Worm (Caenorhabditis elegans): ENCODE results near the gene F13H8.5.

DNA sequence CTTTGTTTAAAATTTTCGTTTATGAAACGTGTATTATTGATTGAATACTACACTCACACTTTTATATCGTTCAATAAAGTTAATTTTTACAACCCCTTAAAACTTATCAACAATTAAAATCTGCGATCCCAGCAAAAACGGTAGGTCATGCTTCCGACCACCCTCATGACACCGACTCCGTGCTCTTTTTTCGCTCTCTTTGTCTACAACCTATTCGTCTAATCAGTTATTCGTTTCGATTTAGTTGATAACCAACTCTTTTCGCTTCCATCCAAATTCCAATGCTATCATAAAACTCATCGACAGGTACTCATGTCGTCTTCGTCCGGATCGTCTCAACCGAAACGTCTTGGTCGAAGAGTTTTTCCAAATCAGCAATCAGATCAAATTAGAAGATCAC, 27.1 kb upstream of the F13H8.5 start, which contains the start of gene F13H8.1:
- TF ChIP-seq unc-62 (GFP tag; optimal IDR thresholded peaks at IDR 0.05) (no peak), fkh-4 (tag; optimal IDR thresholded peaks at IDR 0.05; ENCODE audit: borderline replicate concordance) (no peak), lir-3 (tag; optimal IDR thresholded peaks at IDR 0.05; ENCODE audit: poor library complexity) (no peak), egl-27 (tag; optimal IDR thresholded peaks at IDR 0.05) (no peak), ces-1 (GFP tag; optimal IDR thresholded peaks at IDR 0.05) (no peak), lin-39 (tag; optimal IDR thresholded peaks at IDR 0.05) (no peak), nhr-84 (tag; optimal IDR thresholded peaks at IDR 0.05) (no peak), lsy-2 (tag; optimal IDR thresholded peaks at IDR 0.05) (no peak), skn-1 (tag; optimal IDR thresholded peaks at IDR 0.05) (no peak), nhr-76 (tag; optimal IDR thresholded peaks at IDR 0.05) (no peak), hpl-2 (GFP tag; optimal IDR thresholded peaks at IDR 0.05) (no peak), ama-1 (optimal IDR thresholded peaks at IDR 0.05) (no peak), pax-3 (tag; optimal IDR thresholded peaks at IDR 0.05) (no peak)

Data from whole organism, L1 larva.